Worm (Caenorhabditis elegans): ENCODE data around the gene F14H12.3.

DNA sequence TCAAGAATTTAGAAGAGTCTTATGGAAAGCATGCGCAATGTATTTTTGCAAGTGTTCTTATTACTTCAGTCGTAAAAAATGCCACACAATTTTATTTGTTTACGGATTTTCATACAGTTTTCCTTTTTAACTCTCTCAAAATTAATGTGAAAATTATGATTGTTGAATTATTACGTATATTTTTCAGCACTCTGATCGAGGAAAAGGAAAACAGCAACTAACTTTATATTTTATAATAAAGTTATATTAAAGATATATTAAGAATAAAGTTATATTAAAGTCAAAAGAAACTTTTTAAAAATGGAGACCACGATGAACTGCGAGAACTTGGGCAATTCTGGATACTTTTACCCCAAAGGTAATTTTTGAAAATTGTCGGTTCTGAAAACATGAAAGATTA lies 6.2 kb downstream of the F14H12.3 start, which contains the start of gene F14H12.2:
- no peak for TF ChIP-seq ztf-23 (GFP tag; IDR thresholded peaks at IDR 0.05)
- TF ChIP-seq flt-1 (GFP tag; IDR thresholded peaks at IDR 0.05) = no peak
- no peak for TF ChIP-seq klf-2 (GFP tag; conservative IDR thresholded peaks at IDR 0.05)
- TF ChIP-seq tab-1 (GFP tag; IDR thresholded peaks at IDR 0.05) = no peak
- no peak for TF ChIP-seq med-1 (GFP tag; optimal IDR thresholded peaks at IDR 0.05; ENCODE audit: insufficient read depth)
